Fruit fly (Drosophila melanogaster): ENCODE results near the gene CG16758.

dm6 chr3L:2480470-2480869 lies 22.9 kb downstream of the CG16758 start:
- TF ChIP-seq usp (GFP tag; optimal IDR thresholded peaks at IDR 0.05), result no peak
- no peak for TF ChIP-seq EcR (GFP tag; optimal IDR thresholded peaks at IDR 0.05)
- TF ChIP-seq pan (optimal IDR thresholded peaks at IDR 0.05), result no peak
- no peak for TF ChIP-seq psq (optimal IDR thresholded peaks at IDR 0.05)
- TF ChIP-seq CG8478 (optimal IDR thresholded peaks at IDR 0.05), result no peak
- TF ChIP-seq Dll (optimal IDR thresholded peaks at IDR 0.05), result no peak
